Worm (Caenorhabditis elegans) whole organism, L3 larva: ENCODE data around the gene rab-18.

Source experiments
- R02D3.7 ChIP-seq: fragments of 150-350 bp; optimal IDR thresholded peaks from 2 replicates; lab custom pipeline; 2014; ENCODE audit warnings: missing biosample characterization, missing genetic modification characterization
- ceh-9 ChIP-seq: sonication (generic microtip); optimal IDR thresholded peaks from 2 replicates; lab custom pipeline; 2018; ENCODE audit warnings: missing biosample characterization, missing genetic modification characterization
- egl-27 ChIP-seq: sonication (generic microtip); optimal IDR thresholded peaks from 4 replicates; lab custom pipeline; 2017; ENCODE audit warnings: missing biosample characterization, missing genetic modification reagents, missing genetic modification characterization
- elt-2 ChIP-seq: sonication (generic microtip); optimal IDR thresholded peaks from 2 replicates; lab custom pipeline; 2016; ENCODE audit warnings: missing genetic modification reagents, mild to moderate bottlenecking, missing genetic modification characterization, missing compliant biosample characterization
- jun-1 ChIP-seq: fragments of 150-350 bp; optimal IDR thresholded peaks from 2 replicates; lab custom pipeline; 2014; ENCODE audit warnings: missing biosample characterization, missing genetic modification reagents, missing genetic modification characterization
- lin-15B ChIP-seq: fragments of 150-350 bp; optimal IDR thresholded peaks from 2 replicates; lab custom pipeline; 2014; ENCODE audit warnings: missing biosample characterization, missing genetic modification characterization
- lsy-12 ChIP-seq: sonication (generic microtip); optimal IDR thresholded peaks from 2 replicates; lab custom pipeline; 2016; ENCODE audit warnings: mild to moderate bottlenecking, missing genetic modification characterization, missing compliant biosample characterization
- mdl-1 ChIP-seq: fragments of 150-350 bp; optimal IDR thresholded peaks from 2 replicates; lab custom pipeline; 2014; ENCODE audit warnings: missing biosample characterization, missing genetic modification characterization
- pqm-1 ChIP-seq: fragments of 150-350 bp; optimal IDR thresholded peaks from 2 replicates; lab custom pipeline; 2017; ENCODE audit warnings: missing biosample characterization, missing genetic modification characterization, inconsistent platforms

rab-18 gene

ce11 chrIII:1028233-1028632 is 52.3 kb downstream of the rab-18 start:
- TF ChIP-seq mdl-1 (no peak), ceh-9 (tag; lab: Kevin White, UChicago) (no peak), R02D3.7 (tag; lab: Kevin White, UChicago) (no peak), lin-15B (tag; lab: Kevin White, UChicago) (no peak), egl-27 (tag; lab: Kevin White, UChicago) (no peak), lsy-12 (tag; lab: Kevin White, UChicago) (no peak), elt-2 (tag; lab: Kevin White, UChicago) (peak; percentile 76), pqm-1 (tag; lab: Kevin White, UChicago) (peak; percentile 43), jun-1 (tag; lab: Kevin White, UChicago) (peak; percentile 19)
